Worm (Caenorhabditis elegans) whole organism, L1 larva: ENCODE data around the gene C05D2.8.

Experiments
- C34B4.2 ChIP-seq: sonication (generic microtip); optimal IDR thresholded peaks from 2 replicates; lab custom pipeline; 2017; ENCODE audit warnings: mild to moderate bottlenecking, missing genetic modification characterization, missing compliant biosample characterization
- blmp-1 ChIP-seq: fragments of 150-350 bp; optimal IDR thresholded peaks from 2 replicates; lab custom pipeline; 2014; ENCODE audit warnings: missing biosample characterization, missing genetic modification characterization
- ces-1 ChIP-seq: fragments of 150-350 bp; optimal IDR thresholded peaks from 2 replicates; lab custom pipeline; 2014; ENCODE audit warnings: missing biosample characterization, missing genetic modification reagents, missing genetic modification characterization
- lin-15B ChIP-seq: fragments of 150-350 bp; sonication (generic microtip); optimal IDR thresholded peaks from 3 replicates; lab custom pipeline; 2014; ENCODE audit warnings: missing biosample characterization, missing genetic modification characterization
- lsy-2 ChIP-seq, 2 experiments: fragments of 150-350 bp; optimal IDR thresholded peaks; 2 replicates each; lab custom pipeline; 2014; ENCODE audit warnings: missing biosample characterization in 2 of 2, missing genetic modification characterization in 2 of 2
- mef-2 ChIP-seq: fragments of 150-350 bp; optimal IDR thresholded peaks from 2 replicates; lab custom pipeline; 2014; ENCODE audit warnings: missing biosample characterization, missing genetic modification characterization
- nhr-12 ChIP-seq: sonication (generic microtip); optimal IDR thresholded peaks from 2 replicates; lab custom pipeline; 2017; ENCODE audit warnings: missing biosample characterization, missing genetic modification characterization
- nhr-28 ChIP-seq: fragments of 150-350 bp; optimal IDR thresholded peaks from 2 replicates; lab custom pipeline; 2014; ENCODE audit warnings: missing biosample characterization, missing genetic modification characterization
- snpc-4 ChIP-seq: fragments of 150-350 bp; optimal IDR thresholded peaks from 2 replicates; lab custom pipeline; 2014; ENCODE audit warnings: missing biosample characterization, missing genetic modification characterization
- unc-62 ChIP-seq: fragments of 150-350 bp; optimal IDR thresholded peaks from 2 replicates; lab custom pipeline; 2014; ENCODE audit warnings: missing biosample characterization, missing genetic modification reagents, missing genetic modification characterization
- xbp-1 ChIP-seq: sonication (generic microtip); optimal IDR thresholded peaks from 2 replicates; lab custom pipeline; 2016; ENCODE audit warnings: missing genetic modification characterization, missing compliant biosample characterization

ce11 chrIII:5565699-5566098 lies 44.4 kb downstream of the C05D2.8 start:
- TF ChIP-seq nhr-28 (tag; lab: Kevin White, UChicago) (no peak), snpc-4 (tag; lab: Kevin White, UChicago) (no peak), ces-1 (no peak), xbp-1 (tag; lab: Kevin White, UChicago) (no peak), lsy-2 (tag; optimal IDR thresholded peaks at IDR 0.05; lab: Kevin White, UChicago) (no peak), mef-2 (tag; lab: Kevin White, UChicago) (no peak), nhr-12 (no peak), C34B4.2 (tag; lab: Kevin White, UChicago) (no peak), unc-62 (GFP tag; lab: Kevin White, UChicago) (no peak), blmp-1 (tag; lab: Kevin White, UChicago) (no peak), lin-15B (tag; lab: Kevin White, UChicago) (no peak)
